Worm (Caenorhabditis elegans): ENCODE measurements around the gene tsp-11.
A peak's percentile ranks its signal among the peaks of the same experiment; 100 is the strongest.

DNA sequence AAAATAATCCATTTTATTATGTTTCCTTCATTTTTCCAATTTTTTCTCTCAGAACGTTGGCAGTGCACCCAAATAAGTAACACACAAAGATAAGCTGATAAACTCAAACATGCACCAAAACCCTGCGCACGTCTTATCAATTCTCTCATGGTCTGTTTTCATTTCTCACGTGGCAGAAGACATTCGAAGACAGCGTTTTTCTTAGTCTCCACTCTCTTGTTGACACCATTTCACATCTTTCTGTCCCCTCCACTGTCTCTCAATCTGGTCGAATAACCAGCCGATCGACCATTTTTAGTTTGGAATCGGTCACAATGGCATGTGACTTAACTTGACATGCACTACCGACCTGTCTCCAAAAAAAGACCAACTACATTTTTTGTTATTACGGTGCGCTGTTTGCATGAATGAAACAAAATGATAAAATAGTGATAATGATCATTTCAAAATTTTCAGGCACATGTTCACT lies 50.9 kb downstream of the tsp-11 start, which contains the start of gene C35B8.3:
- TF ChIP-seq unc-55 (GFP tag; optimal IDR thresholded peaks at IDR 0.05), result no peak
- TF ChIP-seq C38D4.7 (GFP tag; optimal IDR thresholded peaks at IDR 0.05), result no peak
- no peak for TF ChIP-seq lin-11 (tag; optimal IDR thresholded peaks at IDR 0.05)
- no peak for TF ChIP-seq fkh-10 (GFP tag; optimal IDR thresholded peaks at IDR 0.05)
- TF ChIP-seq eyg-1 (tag; optimal IDR thresholded peaks at IDR 0.05), result no peak
- TF ChIP-seq elt-2 (tag; optimal IDR thresholded peaks at IDR 0.05), result peak; percentile 88
- no peak for TF ChIP-seq syd-9 (tag; optimal IDR thresholded peaks at IDR 0.05)
- TF ChIP-seq F13H6.1 (tag; optimal IDR thresholded peaks at IDR 0.05), result no peak
